Worm (Caenorhabditis elegans) whole organism, L4 larva: Measurements from ENCODE around the gene F13E9.11.

Experiments used
- D1046.2 ChIP-seq: fragments of 200-800 bp; sonication (Bioruptor generic); IDR thresholded peaks from 2 replicates; pipeline ENCODE4 v1.3.6; 2022; ENCODE audit warnings: missing genetic modification characterization, missing compliant biosample characterization
- F44E2.7 ChIP-seq: fragments of 200-800 bp; sonication (Bioruptor generic); IDR thresholded peaks from 2 replicates; pipeline ENCODE4 v2.1.2; 2022; ENCODE audit warnings: missing genetic modification characterization, missing compliant biosample characterization
- F49E8.2 ChIP-seq: sonication (generic microtip); optimal IDR thresholded peaks from 2 replicates; lab custom pipeline; 2016; ENCODE audit warnings: missing compliant biosample characterization, mild to moderate bottlenecking, missing genetic modification characterization, borderline replicate concordance
- T20F7.1 ChIP-seq: fragments of 200-800 bp; sonication (Bioruptor generic); optimal IDR thresholded peaks from 2 replicates; lab custom pipeline; 2018; ENCODE audit warnings: mild to moderate bottlenecking, missing genetic modification characterization, missing compliant biosample characterization
- Y105C5A.15 ChIP-seq: fragments of 200-800 bp; sonication (Bioruptor generic); IDR thresholded peaks from 2 replicates; pipeline ENCODE4 v1.3.6; 2022; ENCODE audit warnings: missing genetic modification characterization, missing compliant biosample characterization
- Y48G9A.11 ChIP-seq: fragments of 200-800 bp; sonication (Bioruptor generic); IDR thresholded peaks from 2 replicates; pipeline ENCODE4 v1.3.6; 2022; ENCODE audit warnings: missing genetic modification reagents, missing genetic modification characterization, missing compliant biosample characterization
- ZK337.2 ChIP-seq: fragments of 200-800 bp; sonication (Bioruptor generic); IDR thresholded peaks from 2 replicates; pipeline ENCODE4 v1.3.6; 2022; ENCODE audit warnings: missing genetic modification reagents, missing genetic modification characterization, missing compliant biosample characterization
- ama-1 ChIP-seq: fragments of 150-350 bp; optimal IDR thresholded peaks from 2 replicates; lab custom pipeline; 2014; ENCODE audit warnings: inconsistent platforms, mixed read lengths
- attf-4 ChIP-seq: sonication (generic microtip); optimal IDR thresholded peaks from 3 replicates; lab custom pipeline; 2017; ENCODE audit warnings: missing biosample characterization, missing genetic modification characterization
- ceh-44 ChIP-seq: fragments of 200-800 bp; sonication (Bioruptor generic); IDR thresholded peaks from 2 replicates; pipeline ENCODE4 v1.3.6; 2022; ENCODE audit warnings: missing genetic modification reagents, missing genetic modification characterization, missing compliant biosample characterization
- ceh-82 ChIP-seq: sonication (generic microtip); optimal IDR thresholded peaks from 2 replicates; lab custom pipeline; 2017; ENCODE audit warnings: missing biosample characterization, missing genetic modification characterization
- ces-1 ChIP-seq: fragments of 150-350 bp; sonication (generic microtip); optimal IDR thresholded peaks from 4 replicates; lab custom pipeline; 2014; ENCODE audit warnings: missing biosample characterization, missing genetic modification reagents, missing genetic modification characterization
- daf-12 ChIP-seq: fragments of 150-350 bp; optimal IDR thresholded peaks from 2 replicates; lab custom pipeline; 2014; ENCODE audit warnings: missing biosample characterization, missing genetic modification reagents, missing genetic modification characterization
- daf-16 ChIP-seq, 3 experiments: sonication (generic microtip); optimal IDR thresholded peaks; 2 replicates each; lab custom pipeline; 2016 to 2017; ENCODE audit warnings: missing genetic modification characterization in 3 of 3, missing genetic modification reagents in 3 of 3, mild to moderate bottlenecking in 2 of 3, missing compliant biosample characterization in 2 of 3, missing biosample characterization in 1 of 3, moderate library complexity in 1 of 3
- daf-8 ChIP-seq: fragments of 200-800 bp; sonication (Bioruptor generic); IDR thresholded peaks from 2 replicates; pipeline ENCODE4 v1.3.6; 2022; ENCODE audit warnings: missing genetic modification characterization, missing compliant biosample characterization
- dmd-6 ChIP-seq: fragments of 200-800 bp; sonication (Bioruptor generic); IDR thresholded peaks from 2 replicates; pipeline ENCODE4 v1.3.6; 2022; ENCODE audit warnings: missing genetic modification reagents, missing genetic modification characterization, missing compliant biosample characterization
- duxl-1 ChIP-seq: sonication (generic microtip); optimal IDR thresholded peaks from 2 replicates; lab custom pipeline; 2016; ENCODE audit warnings: mild to moderate bottlenecking, missing genetic modification characterization, moderate library complexity, missing compliant biosample characterization; ENCODE audit not compliant: poor library complexity
- dve-1 ChIP-seq: sonication (generic microtip); optimal IDR thresholded peaks from 2 replicates; lab custom pipeline; 2017; ENCODE audit warnings: antibody characterized with exemption, mild to moderate bottlenecking, missing genetic modification characterization, missing compliant biosample characterization; ENCODE audit not compliant: insufficient read depth
- egl-27 ChIP-seq: sonication (generic microtip); optimal IDR thresholded peaks from 3 replicates; lab custom pipeline; 2017; ENCODE audit warnings: missing biosample characterization, missing genetic modification reagents, missing genetic modification characterization
- egl-43 ChIP-seq: fragments of 200-800 bp; sonication (Bioruptor generic); IDR thresholded peaks from 2 replicates; pipeline ENCODE4 v1.3.6; 2022; ENCODE audit warnings: missing genetic modification reagents, missing genetic modification characterization, missing compliant biosample characterization
- fos-1 ChIP-seq: fragments of 150-350 bp; optimal IDR thresholded peaks from 2 replicates; lab custom pipeline; 2014; ENCODE audit warnings: missing biosample characterization, missing genetic modification characterization
- hlh-11 ChIP-seq: fragments of 200-800 bp; sonication (Bioruptor generic); optimal IDR thresholded peaks from 2 replicates; lab custom pipeline; 2018; ENCODE audit warnings: mild to moderate bottlenecking, missing genetic modification characterization, missing compliant biosample characterization
- hlh-30 ChIP-seq: sonication (generic microtip); optimal IDR thresholded peaks from 2 replicates; lab custom pipeline; 2017; ENCODE audit warnings: antibody characterized with exemption, mild to moderate bottlenecking, missing genetic modification characterization, missing compliant biosample characterization; ENCODE audit not compliant: insufficient read depth
- hmg-1.1 ChIP-seq: fragments of 200-800 bp; sonication (Bioruptor generic); IDR thresholded peaks from 2 replicates; pipeline ENCODE4 v1.3.6; 2022; ENCODE audit warnings: missing genetic modification reagents, missing genetic modification characterization, missing compliant biosample characterization
- lim-7 ChIP-seq: fragments of 200-800 bp; sonication (Bioruptor generic); IDR thresholded peaks from 2 replicates; pipeline ENCODE4 v1.3.6; 2022; ENCODE audit warnings: missing genetic modification characterization, missing compliant biosample characterization
- lin-15B ChIP-seq: fragments of 150-350 bp; sonication (generic microtip); optimal IDR thresholded peaks from 3 replicates; lab custom pipeline; 2014; ENCODE audit warnings: missing biosample characterization, missing genetic modification characterization
- lin-29 ChIP-seq: fragments of 200-800 bp; sonication (Bioruptor generic); IDR thresholded peaks from 2 replicates; pipeline ENCODE4 v1.3.6; 2022; ENCODE audit warnings: missing genetic modification reagents, missing genetic modification characterization, missing compliant biosample characterization
- lsy-2 ChIP-seq, 2 experiments: fragments of 150-350 bp in 1 of 2; sonication (generic microtip) in 1 of 2; optimal IDR thresholded peaks; 2 replicates each; lab custom pipeline; 2014 to 2017; ENCODE audit warnings: missing biosample characterization in 2 of 2, missing genetic modification characterization in 2 of 2
- madf-5 ChIP-seq, 2 experiments: fragments of 200-800 bp; sonication (Bioruptor generic); IDR thresholded peaks; 2 replicates each; pipeline ENCODE4 v1.3.6; 2022; ENCODE audit warnings: missing compliant biosample characterization in 2 of 2, missing genetic modification characterization in 2 of 2
- mdl-1 ChIP-seq, 2 experiments: fragments of 150-350 bp in 1 of 2; sonication (generic microtip) in 1 of 2; optimal IDR thresholded peaks; 2 replicates each; lab custom pipeline; 2014 to 2017; ENCODE audit warnings: missing biosample characterization in 2 of 2, missing genetic modification characterization in 2 of 2
- mes-2 ChIP-seq: sonication (generic microtip); optimal IDR thresholded peaks from 2 replicates; lab custom pipeline; 2016; ENCODE audit warnings: missing genotype, mild to moderate bottlenecking, missing genetic modification characterization, missing compliant biosample characterization; ENCODE audit not compliant: poor library complexity, severe bottlenecking
- mxl-2 ChIP-seq: fragments of 200-800 bp; sonication (Bioruptor generic); conservative IDR thresholded peaks from 2 replicates; pipeline ENCODE4 v1.3.6; 2022; ENCODE audit warnings: missing genetic modification reagents, missing genetic modification characterization, missing compliant biosample characterization
- nhr-10 ChIP-seq: fragments of 150-350 bp; optimal IDR thresholded peaks from 2 replicates; lab custom pipeline; 2014; ENCODE audit warnings: missing biosample characterization, missing genetic modification characterization
- nhr-237 ChIP-seq: sonication (generic microtip); optimal IDR thresholded peaks from 2 replicates; lab custom pipeline; 2017; ENCODE audit warnings: missing biosample characterization, missing genetic modification characterization
- nhr-25 ChIP-seq: sonication (generic microtip); optimal IDR thresholded peaks from 2 replicates; lab custom pipeline; 2017; ENCODE audit warnings: missing genetic modification characterization, mild to moderate bottlenecking, missing compliant biosample characterization, antibody characterized with exemption, moderate library complexity, borderline replicate concordance; ENCODE audit not compliant: insufficient read depth
- nhr-42 ChIP-seq: fragments of 200-800 bp; sonication (Bioruptor generic); IDR thresholded peaks from 2 replicates; pipeline ENCODE4 v1.3.6; 2022; ENCODE audit warnings: missing genetic modification characterization, missing compliant biosample characterization
- nhr-48 ChIP-seq: sonication (generic microtip); optimal IDR thresholded peaks from 2 replicates; lab custom pipeline; 2016; ENCODE audit warnings: mild to moderate bottlenecking, missing genetic modification characterization, missing compliant biosample characterization
- nhr-76 ChIP-seq: fragments of 150-350 bp; optimal IDR thresholded peaks from 2 replicates; lab custom pipeline; 2014; ENCODE audit warnings: missing biosample characterization, missing genetic modification characterization
- nhr-77 ChIP-seq: fragments of 150-350 bp; optimal IDR thresholded peaks from 2 replicates; lab custom pipeline; 2014; ENCODE audit warnings: missing biosample characterization, missing genetic modification characterization
- php-3 ChIP-seq: fragments of 200-800 bp; sonication (Bioruptor generic); IDR thresholded peaks from 2 replicates; pipeline ENCODE4 v1.3.6; 2022; ENCODE audit warnings: missing genetic modification reagents, missing genetic modification characterization, missing compliant biosample characterization
- pqm-1 ChIP-seq: sonication (generic microtip); optimal IDR thresholded peaks from 2 replicates; lab custom pipeline; 2017; ENCODE audit warnings: missing biosample characterization, missing genetic modification characterization
- rbr-2 ChIP-seq: sonication (generic microtip); optimal IDR thresholded peaks from 2 replicates; lab custom pipeline; 2016; ENCODE audit warnings: missing genotype, missing genetic modification characterization, missing compliant biosample characterization
- snpc-4 ChIP-seq: fragments of 150-350 bp; optimal IDR thresholded peaks from 2 replicates; lab custom pipeline; 2014; ENCODE audit warnings: missing biosample characterization, missing genetic modification characterization
- spr-1 ChIP-seq: sonication (generic microtip); optimal IDR thresholded peaks from 2 replicates; lab custom pipeline; 2016; ENCODE audit warnings: mild to moderate bottlenecking, missing genetic modification characterization, missing compliant biosample characterization
- zfp-3 ChIP-seq: fragments of 200-800 bp; sonication (Bioruptor generic); conservative IDR thresholded peaks from 2 replicates; pipeline ENCODE4 v1.3.6; 2022; ENCODE audit warnings: missing genetic modification reagents, missing genetic modification characterization, missing compliant biosample characterization

The F13E9.11 gene

ce11 chrIV:10915388-10915787 is 46.5 kb upstream of the F13E9.11 start, which contains the start of gene ZK593.3:
Gene ZK593.3, plus strand, starts transcription at chrIV:10915688.
- TF ChIP-seq dmd-6 (GFP tag; lab: Robert Waterston, UW) (peak; percentile 29), ceh-44 (GFP tag; lab: Robert Waterston, UW) (no peak)

ce11 chrIV:10913081-10913480 is 44.1 kb upstream of the F13E9.11 start, which contains the start of gene ZK593.2:
Gene ZK593.2, plus strand, starts transcription at chrIV:10913381.
- TF ChIP-seq ama-1 (lab: Kevin White, UChicago) (peak; percentile 59), mdl-1 (tag; optimal IDR thresholded peaks at IDR 0.05; lab: Kevin White, UChicago) (no peak), nhr-10 (tag; lab: Kevin White, UChicago) (no peak), mxl-2 (GFP tag; lab: Robert Waterston, UW) (0 out of 2 replicates have a peak, but pooled peaks have one; percentile 11), lin-15B (no peak), dmd-6 (GFP tag; lab: Robert Waterston, UW) (peak; percentile 7; the same call in 1 of the 2 replicates), mes-2 (tag; lab: Kevin White, UChicago) (no peak), egl-27 (tag; lab: Kevin White, UChicago) (no peak), ceh-44 (GFP tag; lab: Robert Waterston, UW) (no peak), daf-16 (GFP tag; optimal IDR thresholded peaks at IDR 0.05; lab: Kevin White, UChicago) (no peak), daf-16 (tag; optimal IDR thresholded peaks at IDR 0.05; lab: Kevin White, UChicago) (peak; percentile 8)

- TF ChIP-seq ZK337.2 (GFP tag; lab: Robert Waterston, UW): no peak
- peak; percentile 63 for TF ChIP-seq hlh-30 (tag; lab: Kevin White, UChicago)
- no peak for TF ChIP-seq D1046.2 (GFP tag; lab: Robert Waterston, UW)
- TF ChIP-seq lsy-2 (tag; optimal IDR thresholded peaks at IDR 0.05; lab: Kevin White, UChicago): no peak
- TF ChIP-seq daf-12: no peak
- no peak for TF ChIP-seq ceh-82 (tag; lab: Kevin White, UChicago)
- peak; percentile 41 for TF ChIP-seq nhr-77 (tag; lab: Kevin White, UChicago)
- peak; percentile 36 for TF ChIP-seq T20F7.1 (GFP tag; lab: Kevin White, UChicago)
- TF ChIP-seq nhr-25: no peak
- no peak; the same call in none of the 2 replicates for TF ChIP-seq dmd-6 (GFP tag; lab: Robert Waterston, UW)
- TF ChIP-seq nhr-237 (tag; lab: Kevin White, UChicago): no peak
- TF ChIP-seq daf-8: no peak
- TF ChIP-seq nhr-42 (GFP tag; lab: Robert Waterston, UW): no peak
- no peak for TF ChIP-seq rbr-2 (tag; lab: Kevin White, UChicago)
- TF ChIP-seq lim-7 (GFP tag; lab: Robert Waterston, UW): no peak
- TF ChIP-seq hlh-11: peak; percentile 82
- TF ChIP-seq duxl-1 (tag; lab: Kevin White, UChicago): no peak
- TF ChIP-seq madf-5 (GFP tag; IDR thresholded peaks at IDR 0.05; lab: Robert Waterston, UW): no peak
- TF ChIP-seq dve-1 (tag; lab: Kevin White, UChicago): peak; percentile 77
- 0 out of 2 replicates have a peak, but pooled peaks have one; percentile 39 for TF ChIP-seq php-3 (GFP tag; lab: Robert Waterston, UW)
- peak; percentile 65 for TF ChIP-seq pqm-1 (tag; lab: Kevin White, UChicago)
- TF ChIP-seq F49E8.2 (tag; lab: Kevin White, UChicago): no peak
- no peak for TF ChIP-seq egl-43 (GFP tag; lab: Robert Waterston, UW)
- no peak for TF ChIP-seq F44E2.7
- TF ChIP-seq attf-4: no peak
- no peak for TF ChIP-seq mes-2 (tag; lab: Kevin White, UChicago)
- no peak for TF ChIP-seq lin-29 (GFP tag; lab: Robert Waterston, UW)
- TF ChIP-seq ceh-44 (GFP tag; lab: Robert Waterston, UW): no peak
- TF ChIP-seq snpc-4 (tag; lab: Kevin White, UChicago): no peak
- peak; percentile 7 for TF ChIP-seq nhr-48
- no peak for TF ChIP-seq zfp-3
- TF ChIP-seq ces-1 (GFP tag; lab: Kevin White, UChicago): no peak
- no peak for TF ChIP-seq lin-15B
- no peak for TF ChIP-seq fos-1 (tag; lab: Kevin White, UChicago)
- no peak for TF ChIP-seq nhr-76 (tag; lab: Kevin White, UChicago)
- no peak for TF ChIP-seq hmg-1.1 (GFP tag; lab: Robert Waterston, UW)
- no peak for TF ChIP-seq Y105C5A.15 (GFP tag; lab: Robert Waterston, UW)
- no peak for TF ChIP-seq daf-16 (GFP tag; optimal IDR thresholded peaks at IDR 0.05; lab: Kevin White, UChicago)
- peak; percentile 80 for TF ChIP-seq daf-16 (tag; optimal IDR thresholded peaks at IDR 0.05; lab: Kevin White, UChicago)
- no peak for TF ChIP-seq Y48G9A.11 (GFP tag; lab: Robert Waterston, UW)
- no peak for TF ChIP-seq spr-1 (tag; lab: Kevin White, UChicago)
Measured at ce11 chrIV:10909708-10910107, 40.8 kb upstream of the F13E9.11 start, which contains the start of gene pyk-2. Gene pyk-2, plus strand, starts transcription at chrIV:10909913.
